Fruit fly (Drosophila melanogaster) whole organism, pupa: ENCODE measurements around the gene CG4230.

Source experiments
- CG15710 ChIP-seq: fragments of 200-800 bp; sonication (Bioruptor generic); optimal IDR thresholded peaks from 2 replicates; lab custom pipeline; 2018; ENCODE audit warnings: missing biosample characterization, mild to moderate bottlenecking, missing genetic modification characterization, moderate library complexity
- CG17806 ChIP-seq: fragments of 200-800 bp; sonication (Bioruptor generic); optimal IDR thresholded peaks from 2 replicates; lab custom pipeline; 2018; ENCODE audit warnings: missing biosample characterization, mild to moderate bottlenecking, missing genetic modification characterization, moderate library complexity
- CG34367 ChIP-seq: fragments of 200-800 bp; sonication (Bioruptor generic); optimal IDR thresholded peaks from 2 replicates; lab custom pipeline; 2018; ENCODE audit warnings: missing biosample characterization, mild to moderate bottlenecking, missing genetic modification characterization
- CG4496 ChIP-seq: fragments of 200-800 bp; sonication (Bioruptor generic); IDR thresholded peaks from 3 replicates; pipeline ENCODE4 v1.3.6; 2022; ENCODE audit warnings: missing biosample characterization, missing genetic modification characterization
- CG8301 ChIP-seq: fragments of 200-800 bp; sonication (Bioruptor generic); optimal IDR thresholded peaks from 2 replicates; lab custom pipeline; 2018; ENCODE audit warnings: missing biosample characterization, mild to moderate bottlenecking, missing genetic modification characterization
- CG9948 ChIP-seq: fragments of 200-800 bp; sonication (Bioruptor generic); optimal IDR thresholded peaks from 2 replicates; lab custom pipeline; 2018; ENCODE audit warnings: missing biosample characterization, mild to moderate bottlenecking, missing genetic modification characterization, moderate library complexity
- EcR ChIP-seq: fragments of 200-800 bp; sonication (Bioruptor generic); optimal IDR thresholded peaks from 3 replicates; lab custom pipeline; 2019; ENCODE audit warnings: missing biosample characterization, missing genetic modification characterization, mild to moderate bottlenecking, moderate library complexity, missing genetic modification reagents
- Pif1B ChIP-seq: fragments of 200-800 bp; sonication (Bioruptor generic); optimal IDR thresholded peaks from 3 replicates; lab custom pipeline; 2016; ENCODE audit warnings: missing biosample characterization, missing genetic modification characterization
- Snoo ChIP-seq: fragments of 200-800 bp; sonication (Bioruptor generic); optimal IDR thresholded peaks from 3 replicates; lab custom pipeline; 2017; ENCODE audit warnings: missing biosample characterization, mild to moderate bottlenecking, missing genetic modification characterization, inconsistent platforms
- rn ChIP-seq: fragments of 200-800 bp; sonication (Bioruptor generic); IDR thresholded peaks from 2 replicates; pipeline ENCODE4 v1.3.6; 2022; ENCODE audit warnings: missing biosample characterization, missing genetic modification characterization

DNA sequence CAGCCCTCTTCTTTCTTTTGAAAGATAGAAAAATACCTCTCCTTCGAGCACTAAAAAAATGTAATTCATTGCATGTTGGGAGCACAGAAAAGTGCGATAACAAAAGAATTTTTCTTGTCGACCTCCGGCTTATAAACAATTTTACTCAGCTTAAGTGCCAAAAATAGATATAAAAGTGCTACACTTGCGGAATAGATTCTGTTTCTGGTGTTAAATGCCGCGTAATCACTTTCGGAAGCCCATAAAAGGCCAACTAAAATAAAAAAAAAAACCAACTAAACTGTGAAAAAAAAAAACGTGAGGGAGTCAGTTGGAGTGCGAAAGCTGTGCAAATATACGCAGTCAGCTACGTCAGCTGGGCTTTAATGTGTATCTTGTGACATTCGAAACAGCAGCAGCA lies 6.4 kb upstream of the CG4230 start:
- TF ChIP-seq CG4496: no peak
- TF ChIP-seq CG8301: no peak
- TF ChIP-seq Pif1B (GFP tag; lab: Kevin White, UChicago): no peak
- TF ChIP-seq rn: no peak
- no peak for TF ChIP-seq EcR (GFP tag; lab: Kevin White, UChicago)
- no peak for TF ChIP-seq CG17806
- TF ChIP-seq CG9948 (tag; lab: Kevin White, UChicago): no peak
- TF ChIP-seq CG34367: no peak
- no peak for TF ChIP-seq Snoo (tag; lab: Kevin White, UChicago)
- TF ChIP-seq CG15710 (tag; lab: Kevin White, UChicago): no peak
